Fruit fly (Drosophila melanogaster): ENCODE results near the gene IntS10.
A peak's percentile ranks its signal among the peaks of the same experiment; 100 is the strongest.

Gene IntS10

dm6 chr3L:3791043-3791682 is 15.3 kb upstream of the IntS10 start:
- peak; percentile 20 for TF ChIP-seq pdm3 (GFP tag; optimal IDR thresholded peaks at IDR 0.05)
- TF ChIP-seq CG3919 (GFP tag; optimal IDR thresholded peaks at IDR 0.05), result peak; percentile 39
- peak; percentile 11 for TF ChIP-seq Ets96B (tag; optimal IDR thresholded peaks at IDR 0.05)
- TF ChIP-seq ss (GFP tag; optimal IDR thresholded peaks at IDR 0.05), result no peak
- peak; percentile 22 for TF ChIP-seq topi (GFP tag; optimal IDR thresholded peaks at IDR 0.05)
- TF ChIP-seq CG6792 (GFP tag; optimal IDR thresholded peaks at IDR 0.05), result peak; percentile 20
- no peak for TF ChIP-seq CG4318 (GFP tag; optimal IDR thresholded peaks at IDR 0.05)
- no peak for TF ChIP-seq CG8632 (GFP tag; optimal IDR thresholded peaks at IDR 0.05)
- TF ChIP-seq Hr4 (GFP tag; optimal IDR thresholded peaks at IDR 0.05), result peak; percentile 38
- no peak for TF ChIP-seq fd59A (GFP tag; optimal IDR thresholded peaks at IDR 0.05)
- peak; percentile 75 for TF ChIP-seq Eip78C (GFP tag)
- TF ChIP-seq OdsH (GFP tag; optimal IDR thresholded peaks at IDR 0.05), result peak; percentile 11
- peak; percentile 18 for TF ChIP-seq CG7368 (GFP tag; optimal IDR thresholded peaks at IDR 0.05)
- TF ChIP-seq Blimp-1 (GFP tag; optimal IDR thresholded peaks at IDR 0.05), result no peak
- peak; percentile 1 for TF ChIP-seq spab (GFP tag; optimal IDR thresholded peaks at IDR 0.05)
- peak; percentile 7 for TF ChIP-seq acj6 (GFP tag; optimal IDR thresholded peaks at IDR 0.05)
- no peak for TF ChIP-seq dsx (GFP tag; optimal IDR thresholded peaks at IDR 0.05; ENCODE audit: poor library complexity, severe bottlenecking)
- peak; percentile 41; the same call in 1 of the 2 replicates for TF ChIP-seq CG15336 (GFP tag; IDR thresholded peaks at IDR 0.05)
- TF ChIP-seq Hr39 (GFP tag; optimal IDR thresholded peaks at IDR 0.05), result peak; percentile 12
- TF ChIP-seq CG10631 (GFP tag; optimal IDR thresholded peaks at IDR 0.05), result peak; percentile 41
- peak; percentile 16 for TF ChIP-seq CG11902 (GFP tag; optimal IDR thresholded peaks at IDR 0.05)
- TF ChIP-seq vri (GFP tag; optimal IDR thresholded peaks at IDR 0.05), result no peak
- peak; percentile 58 for TF ChIP-seq CG32006 (GFP tag; optimal IDR thresholded peaks at IDR 0.05)
- TF ChIP-seq CG6163 (GFP tag; IDR thresholded peaks at IDR 0.05), result peak; percentile 14; the same call in 1 of the 3 replicates
- no peak for TF ChIP-seq Ets21C (GFP tag; optimal IDR thresholded peaks at IDR 0.05)
- TF ChIP-seq eg (GFP tag; IDR thresholded peaks at IDR 0.05), result peak; percentile 55; the same call in 2 of the 3 replicates
- peak; percentile 10 for TF ChIP-seq cyc (GFP tag; optimal IDR thresholded peaks at IDR 0.05)
- peak in 1 of 2 experiments; percentile 33 for TF ChIP-seq salr (GFP tag; optimal IDR thresholded peaks at IDR 0.05)
- TF ChIP-seq esn (GFP tag; optimal IDR thresholded peaks at IDR 0.05), result peak; percentile 32
- peak; percentile 28 for TF ChIP-seq svp (GFP tag)
- peak; percentile 20 for TF ChIP-seq Eip75B (GFP tag; optimal IDR thresholded peaks at IDR 0.05)
- TF ChIP-seq Gug (GFP tag; IDR thresholded peaks at IDR 0.05), result peak; percentile 8; the same call in 1 of the 2 replicates
- TF ChIP-seq CG6276 (GFP tag; optimal IDR thresholded peaks at IDR 0.05), result peak; percentile 53
- TF ChIP-seq achi (GFP tag; optimal IDR thresholded peaks at IDR 0.05), result peak; percentile 47

dm6 chr3L:3797681-3798080 is 8.8 kb upstream of the IntS10 start:
- peak; percentile 25; the same call in 1 of the 3 replicates for TF ChIP-seq CG6163 (GFP tag; IDR thresholded peaks at IDR 0.05)
- TF ChIP-seq Sox14 (GFP tag; optimal IDR thresholded peaks at IDR 0.05), result no peak
- peak; percentile 4 for TF ChIP-seq CG32006 (GFP tag; optimal IDR thresholded peaks at IDR 0.05)
- no peak for TF ChIP-seq Eip93F (GFP tag; optimal IDR thresholded peaks at IDR 0.05)

dm6 chr3L:3798488-3798887 is 8.0 kb upstream of the IntS10 start:
- TF ChIP-seq OdsH (GFP tag; optimal IDR thresholded peaks at IDR 0.05), result no peak
- peak; percentile 59 for TF ChIP-seq Eip78C (GFP tag)
- 0 out of 3 replicates have a peak, but pooled peaks have one; percentile 35 for TF ChIP-seq CG8119 (GFP tag; IDR thresholded peaks at IDR 0.05)
- no peak for TF ChIP-seq Ets96B (tag; optimal IDR thresholded peaks at IDR 0.05)
- TF ChIP-seq CG15336 (GFP tag; IDR thresholded peaks at IDR 0.05), result 0 out of 2 replicates have a peak, but pooled peaks have one; percentile 27
- TF ChIP-seq Blimp-1 (GFP tag; optimal IDR thresholded peaks at IDR 0.05), result no peak
- TF ChIP-seq pdm3 (GFP tag; optimal IDR thresholded peaks at IDR 0.05), result no peak

All from whole organism, prepupa.